Fruit fly (Drosophila melanogaster) whole organism, embryonic: Measurements from ENCODE around the gene Spn28B.

Source experiments
- Aef1 ChIP-seq: fragments of 200-800 bp; sonication (Bioruptor generic); IDR thresholded peaks from 3 replicates; pipeline ENCODE4 v1.3.6; 2022; ENCODE audit warnings: missing biosample characterization, missing genetic modification characterization
- B-H1 ChIP-seq: fragments of 200-800 bp; sonication (Bioruptor generic); IDR thresholded peaks from 3 replicates; pipeline ENCODE4 v1.3.6; 2022; ENCODE audit warnings: missing biosample characterization, missing genetic modification characterization
- Bgb ChIP-seq: fragments of 200-800 bp; sonication (Bioruptor generic); IDR thresholded peaks from 2 replicates; pipeline ENCODE4 v1.3.6; 2022; ENCODE audit warnings: missing biosample characterization, missing genetic modification characterization; ENCODE audit not compliant: partially characterized antibody
- CG11695 ChIP-seq: fragments of 200-800 bp; sonication (Bioruptor generic); IDR thresholded peaks from 3 replicates; pipeline ENCODE4 v1.3.6; 2022; ENCODE audit warnings: missing biosample characterization, missing genetic modification characterization
- CG11723 ChIP-seq: fragments of 200-800 bp; sonication (Bioruptor generic); optimal IDR thresholded peaks from 2 replicates; lab custom pipeline; 2017; ENCODE audit warnings: missing biosample characterization, mild to moderate bottlenecking, missing genetic modification characterization
- CG12391 ChIP-seq: fragments of 200-800 bp; sonication (Bioruptor generic); optimal IDR thresholded peaks from 3 replicates; lab custom pipeline; 2018; ENCODE audit warnings: missing biosample characterization, mild to moderate bottlenecking, missing genetic modification characterization, moderate library complexity
- CG12942 ChIP-seq: fragments of 200-800 bp; sonication (Bioruptor generic); optimal IDR thresholded peaks from 3 replicates; lab custom pipeline; 2016; ENCODE audit warnings: missing biosample characterization, missing genetic modification characterization
- CG13123 ChIP-seq: fragments of 200-800 bp; sonication (Bioruptor generic); optimal IDR thresholded peaks from 2 replicates; lab custom pipeline; 2016; ENCODE audit warnings: missing biosample characterization, missing genetic modification characterization
- CG13296 ChIP-seq: fragments of 200-800 bp; sonication (Bioruptor generic); optimal IDR thresholded peaks from 3 replicates; lab custom pipeline; 2018; ENCODE audit warnings: missing biosample characterization, mild to moderate bottlenecking, missing genetic modification characterization
- CG13624 ChIP-seq: fragments of 200-800 bp; sonication (Bioruptor generic); optimal IDR thresholded peaks from 2 replicates; lab custom pipeline; 2016; ENCODE audit warnings: missing biosample characterization, missing genetic modification characterization
- CG14710 ChIP-seq: fragments of 200-800 bp; sonication (Bioruptor generic); optimal IDR thresholded peaks from 3 replicates; lab custom pipeline; 2019; ENCODE audit warnings: missing biosample characterization, mild to moderate bottlenecking, missing genetic modification characterization, moderate library complexity
- CG15696 ChIP-seq: fragments of 200-800 bp; sonication (Bioruptor generic); optimal IDR thresholded peaks from 2 replicates; lab custom pipeline; 2019; ENCODE audit warnings: missing biosample characterization, mild to moderate bottlenecking, missing genetic modification characterization, moderate library complexity
- CG16813 ChIP-seq: fragments of 200-800 bp; sonication (Bioruptor generic); IDR thresholded peaks from 3 replicates; pipeline ENCODE4 v1.3.6; 2022; ENCODE audit warnings: missing biosample characterization, missing genetic modification characterization; ENCODE audit not compliant: partially characterized antibody
- CG16815 ChIP-seq: fragments of 200-800 bp; sonication (Bioruptor generic); optimal IDR thresholded peaks from 3 replicates; lab custom pipeline; 2017; ENCODE audit warnings: missing biosample characterization, mild to moderate bottlenecking, missing genetic modification characterization
- CG17568 ChIP-seq: fragments of 200-800 bp; sonication (Bioruptor generic); optimal IDR thresholded peaks from 2 replicates; lab custom pipeline; 2018; ENCODE audit warnings: missing biosample characterization, mild to moderate bottlenecking, missing genetic modification characterization, moderate library complexity
- CG3281 ChIP-seq: fragments of 200-800 bp; sonication (Bioruptor generic); optimal IDR thresholded peaks from 3 replicates; lab custom pipeline; 2017; ENCODE audit warnings: missing biosample characterization, mild to moderate bottlenecking, missing genetic modification characterization
- CG33557 ChIP-seq: fragments of 200-800 bp; sonication (Bioruptor generic); optimal IDR thresholded peaks from 2 replicates; lab custom pipeline; 2019; ENCODE audit warnings: missing biosample characterization, mild to moderate bottlenecking, missing genetic modification characterization, moderate library complexity
- CG34422 ChIP-seq: fragments of 200-800 bp; sonication (Bioruptor generic); IDR thresholded peaks from 3 replicates; pipeline ENCODE4 v1.3.6; 2022; ENCODE audit warnings: missing biosample characterization, missing genetic modification characterization
- CG42726 ChIP-seq: fragments of 200-800 bp; sonication (Bioruptor generic); IDR thresholded peaks from 2 replicates; pipeline ENCODE4 v1.3.6; 2022; ENCODE audit warnings: missing biosample characterization, missing genetic modification characterization; ENCODE audit not compliant: partially characterized antibody
- CG4404 ChIP-seq: fragments of 200-800 bp; sonication (Bioruptor generic); IDR thresholded peaks from 2 replicates; pipeline ENCODE4 v1.3.6; 2022; ENCODE audit warnings: missing biosample characterization, missing genetic modification characterization
- CG4424 ChIP-seq: fragments of 200-800 bp; sonication (Bioruptor generic); optimal IDR thresholded peaks from 3 replicates; lab custom pipeline; 2016; ENCODE audit warnings: missing biosample characterization, missing genetic modification characterization
- CG9727 ChIP-seq: fragments of 200-800 bp; sonication (Bioruptor generic); optimal IDR thresholded peaks from 3 replicates; lab custom pipeline; 2017; ENCODE audit warnings: missing biosample characterization, mild to moderate bottlenecking, missing genetic modification characterization
- CG9797 ChIP-seq: fragments of 200-800 bp; sonication (Bioruptor generic); optimal IDR thresholded peaks from 3 replicates; lab custom pipeline; 2018; ENCODE audit warnings: missing biosample characterization, mild to moderate bottlenecking, missing genetic modification characterization
- Fer1 ChIP-seq: fragments of 200-800 bp; sonication (Bioruptor generic); optimal IDR thresholded peaks from 2 replicates; lab custom pipeline; 2017; ENCODE audit warnings: missing biosample characterization, mild to moderate bottlenecking, missing genetic modification characterization
- HmgZ ChIP-seq: fragments of 200-800 bp; sonication (Bioruptor generic); optimal IDR thresholded peaks from 2 replicates; lab custom pipeline; 2018; ENCODE audit warnings: missing biosample characterization, mild to moderate bottlenecking, missing genetic modification characterization
- Hmx ChIP-seq: fragments of 200-800 bp; sonication (Bioruptor generic); optimal IDR thresholded peaks from 2 replicates; lab custom pipeline; 2016; ENCODE audit warnings: missing biosample characterization, missing genetic modification characterization
- Jarid2 ChIP-seq: fragments of 200-800 bp; sonication (Bioruptor generic); optimal IDR thresholded peaks from 3 replicates; lab custom pipeline; 2017; ENCODE audit warnings: mild to moderate bottlenecking, missing biosample characterization, missing genetic modification reagents, missing genetic modification characterization
- Lpt ChIP-seq: fragments of >200 bp; optimal IDR thresholded peaks from 2 replicates; lab custom pipeline; 2018; ENCODE audit warnings: missing biosample characterization, missing genetic modification characterization
- Oli ChIP-seq: fragments of 200-800 bp; sonication (Bioruptor generic); optimal IDR thresholded peaks from 2 replicates; lab custom pipeline; 2018; ENCODE audit warnings: missing biosample characterization, mild to moderate bottlenecking, missing genetic modification characterization, moderate library complexity
- Spps ChIP-seq: fragments of 200-800 bp; sonication (Bioruptor generic); optimal IDR thresholded peaks from 2 replicates; lab custom pipeline; 2018; ENCODE audit warnings: missing biosample characterization, mild to moderate bottlenecking, missing genetic modification characterization
- aop ChIP-seq: fragments of 200-800 bp; sonication (Bioruptor generic); IDR thresholded peaks from 2 replicates; pipeline ENCODE4 v1.3.6; 2022; ENCODE audit warnings: missing biosample characterization, missing genetic modification characterization
- bigmax ChIP-seq: fragments of 200-800 bp; sonication (Bioruptor generic); optimal IDR thresholded peaks from 2 replicates; lab custom pipeline; 2018; ENCODE audit warnings: missing biosample characterization, mild to moderate bottlenecking, missing genetic modification characterization
- cg ChIP-seq: fragments of 200-800 bp; sonication (Bioruptor generic); optimal IDR thresholded peaks from 3 replicates; lab custom pipeline; 2019; ENCODE audit warnings: missing biosample characterization, mild to moderate bottlenecking, missing genetic modification characterization, moderate library complexity
- chinmo ChIP-seq: fragments of 200-800 bp; sonication (Bioruptor generic); IDR thresholded peaks from 4 replicates; pipeline ENCODE4 v1.3.6; 2022; ENCODE audit warnings: missing biosample characterization, missing genetic modification characterization; ENCODE audit not compliant: partially characterized antibody
- da ChIP-seq: fragments of 200-800 bp; sonication (Bioruptor generic); optimal IDR thresholded peaks from 2 replicates; lab custom pipeline; 2016; ENCODE audit warnings: missing biosample characterization, missing genetic modification characterization
- danr ChIP-seq: fragments of 200-800 bp; sonication (Bioruptor generic); IDR thresholded peaks from 2 replicates; pipeline ENCODE4 v1.3.6; 2022; ENCODE audit warnings: missing biosample characterization, missing genetic modification characterization
- emc ChIP-seq: fragments of 200-800 bp; sonication (Bioruptor generic); optimal IDR thresholded peaks from 2 replicates; lab custom pipeline; 2016; ENCODE audit warnings: missing biosample characterization, missing genetic modification characterization
- fd96Cb ChIP-seq: fragments of 200-800 bp; sonication (Bioruptor generic); optimal IDR thresholded peaks from 2 replicates; lab custom pipeline; 2018; ENCODE audit warnings: missing biosample characterization, mild to moderate bottlenecking, missing genetic modification characterization, moderate library complexity
- h ChIP-seq: fragments of >200 bp; optimal IDR thresholded peaks from 2 replicates; lab custom pipeline; 2017
- hkb ChIP-seq, 2 experiments: fragments of 200-800 bp in 1 of 2; fragments of >200 bp in 1 of 2; sonication (Bioruptor generic) in 1 of 2; IDR thresholded peaks in 1 of 2; optimal IDR thresholded peaks in 1 of 2; 2 replicates each; pipeline versions ENCODE4 v1.3.6 to Lab custom; 2017 to 2022; ENCODE audit warnings: missing biosample characterization in 1 of 2, missing genetic modification characterization in 1 of 2
- hth ChIP-seq: fragments of >200 bp; optimal IDR thresholded peaks from 2 replicates; lab custom pipeline; 2017; ENCODE audit warnings: inconsistent platforms
- ken ChIP-seq: fragments of 200-800 bp; sonication (Bioruptor generic); IDR thresholded peaks from 3 replicates; pipeline ENCODE4 v1.3.6; 2022; ENCODE audit warnings: missing biosample characterization, missing genetic modification characterization
- nmo ChIP-seq: fragments of 200-800 bp; sonication (Bioruptor generic); optimal IDR thresholded peaks from 2 replicates; lab custom pipeline; 2018; ENCODE audit warnings: missing biosample characterization, mild to moderate bottlenecking, missing genetic modification characterization, moderate library complexity
- pb ChIP-seq: fragments of 200-800 bp; sonication (Bioruptor generic); optimal IDR thresholded peaks from 3 replicates; lab custom pipeline; 2016; ENCODE audit warnings: missing biosample characterization, missing genetic modification characterization
- psq ChIP-seq: fragments of 200-800 bp; sonication (Bioruptor generic); optimal IDR thresholded peaks from 2 replicates; lab custom pipeline; 2017; ENCODE audit warnings: missing biosample characterization, missing genetic modification characterization
- repo ChIP-seq: fragments of 200-800 bp; sonication (Bioruptor generic); optimal IDR thresholded peaks from 2 replicates; lab custom pipeline; 2016; ENCODE audit warnings: missing biosample characterization, missing genetic modification characterization
- row ChIP-seq: fragments of 200-800 bp; sonication (Bioruptor generic); IDR thresholded peaks from 3 replicates; pipeline ENCODE4 v1.3.6; 2022; ENCODE audit warnings: missing biosample characterization, missing genetic modification characterization
- so ChIP-seq: fragments of 200-800 bp; sonication (Bioruptor generic); IDR thresholded peaks from 3 replicates; pipeline ENCODE4 v1.3.6; 2022; ENCODE audit warnings: missing biosample characterization, missing genetic modification characterization
- tgo ChIP-seq: fragments of 200-800 bp; sonication (Bioruptor generic); IDR thresholded peaks from 3 replicates; pipeline ENCODE4 v1.3.6; 2022; ENCODE audit warnings: missing biosample characterization, missing genetic modification characterization
- tna ChIP-seq: fragments of 200-800 bp; sonication (Bioruptor generic); IDR thresholded peaks from 2 replicates; pipeline ENCODE4 v1.3.6; 2022; ENCODE audit warnings: missing biosample characterization, missing genetic modification characterization; ENCODE audit not compliant: partially characterized antibody
- tx ChIP-seq: fragments of 200-800 bp; sonication (Bioruptor generic); optimal IDR thresholded peaks from 2 replicates; lab custom pipeline; 2016; ENCODE audit warnings: missing biosample characterization, missing genetic modification characterization
- zf30C ChIP-seq: fragments of 200-800 bp; sonication (Bioruptor generic); optimal IDR thresholded peaks from 3 replicates; lab custom pipeline; 2018; ENCODE audit warnings: missing biosample characterization, mild to moderate bottlenecking, missing genetic modification characterization

The Spn28B gene

dm6 chr2L:7616830-7617229 lies 35.1 kb downstream of the Spn28B start (continued):
- TF ChIP-seq Jarid2 (GFP tag; lab: Kevin White, UChicago) (no peak), psq (GFP tag; lab: Kevin White, UChicago) (no peak), chinmo (GFP tag; lab: Robert Waterston, UW) (no peak), CG12942 (GFP tag; lab: Kevin White, UChicago) (no peak), Fer1 (GFP tag; lab: Kevin White, UChicago) (no peak), CG15696 (tag; lab: Kevin White, UChicago) (peak; percentile 67), CG9727 (peak; percentile 61), tna (GFP tag; lab: Robert Waterston, UW) (no peak), hth (lab: Kevin White, UChicago) (no peak), repo (GFP tag; lab: Kevin White, UChicago) (no peak), CG4424 (GFP tag; lab: Kevin White, UChicago) (peak; percentile 45), CG17568 (GFP tag; lab: Kevin White, UChicago) (no peak), h (lab: Kevin White, UChicago) (no peak), bigmax (no peak), aop (no peak), tgo (GFP tag; lab: Robert Waterston, UW) (no peak), CG4404 (GFP tag; lab: Robert Waterston, UW) (0 out of 2 replicates have a peak, but pooled peaks have one; percentile 27), CG12391 (tag; lab: Kevin White, UChicago) (peak; percentile 54), Hmx (no peak), CG16815 (GFP tag; lab: Kevin White, UChicago) (peak; percentile 38), danr (GFP tag; lab: Robert Waterston, UW) (no peak), CG13624 (no peak), CG13123 (GFP tag; lab: Kevin White, UChicago) (no peak), hkb (optimal IDR thresholded peaks at IDR 0.05; lab: Kevin White, UChicago) (no peak), hkb (GFP tag; IDR thresholded peaks at IDR 0.05; lab: Robert Waterston, UW) (no peak), pb (no peak), tx (GFP tag; lab: Kevin White, UChicago) (no peak), CG11695 (GFP tag; lab: Robert Waterston, UW) (no peak), da (GFP tag; lab: Kevin White, UChicago) (no peak), cg (GFP tag; lab: Kevin White, UChicago) (no peak), CG42726 (GFP tag; lab: Robert Waterston, UW) (no peak), CG13296 (no peak), CG33557 (GFP tag; lab: Kevin White, UChicago) (peak; percentile 23), ken (no peak), so (no peak), CG16813 (GFP tag; lab: Robert Waterston, UW) (no peak), Bgb (GFP tag; lab: Robert Waterston, UW) (no peak), Aef1 (GFP tag; lab: Robert Waterston, UW) (no peak), zf30C (peak; percentile 74), CG14710 (tag; lab: Kevin White, UChicago) (peak; percentile 71), nmo (GFP tag; lab: Kevin White, UChicago) (peak; percentile 62), CG34422 (no peak), CG3281 (no peak), emc (GFP tag; lab: Kevin White, UChicago) (no peak), Oli (tag; lab: Kevin White, UChicago) (peak; percentile 45), row (GFP tag; lab: Robert Waterston, UW) (peak; percentile 53; the same call in 2 of the 3 replicates), HmgZ (no peak), CG11723 (GFP tag; lab: Kevin White, UChicago) (no peak), CG9797 (GFP tag; lab: Kevin White, UChicago) (no peak), Lpt (GFP tag; lab: Kevin White, UChicago) (no peak), fd96Cb (tag; lab: Kevin White, UChicago) (peak; percentile 43), Spps (tag; lab: Kevin White, UChicago) (no peak), B-H1 (GFP tag; lab: Robert Waterston, UW) (no peak)
